Fruit fly (Drosophila melanogaster) whole organism, embryonic: ENCODE measurements around the gene GILT3.

ENCODE experiments used
- Adf1 ChIP-seq: fragments of 200-800 bp; sonication (Bioruptor generic); IDR thresholded peaks from 2 replicates; pipeline ENCODE4 v1.3.6; 2022; ENCODE audit warnings: missing biosample characterization, missing genetic modification characterization
- Atf-2 ChIP-seq: fragments of 200-800 bp; sonication (Bioruptor generic); optimal IDR thresholded peaks from 2 replicates; lab custom pipeline; 2016; ENCODE audit warnings: missing biosample characterization, missing genetic modification characterization
- B-H1 ChIP-seq: fragments of 200-800 bp; sonication (Bioruptor generic); IDR thresholded peaks from 3 replicates; pipeline ENCODE4 v1.3.6; 2022; ENCODE audit warnings: missing biosample characterization, missing genetic modification characterization
- CG10274 ChIP-seq: fragments of 200-800 bp; sonication (Bioruptor generic); optimal IDR thresholded peaks from 3 replicates; lab custom pipeline; 2017; ENCODE audit warnings: missing biosample characterization, mild to moderate bottlenecking, missing genetic modification characterization
- CG10431 ChIP-seq: fragments of 200-800 bp; sonication (Bioruptor generic); optimal IDR thresholded peaks from 3 replicates; lab custom pipeline; 2018; ENCODE audit warnings: missing biosample characterization, mild to moderate bottlenecking, missing genetic modification characterization
- CG12155 ChIP-seq: fragments of 200-800 bp; sonication (Bioruptor generic); optimal IDR thresholded peaks from 3 replicates; lab custom pipeline; 2016; ENCODE audit warnings: missing biosample characterization, missing genetic modification characterization
- CG12299 ChIP-seq: fragments of 200-800 bp; sonication (Bioruptor generic); optimal IDR thresholded peaks from 2 replicates; lab custom pipeline; 2018; ENCODE audit warnings: missing biosample characterization, mild to moderate bottlenecking, missing genetic modification characterization
- CG13624 ChIP-seq: fragments of 200-800 bp; sonication (Bioruptor generic); optimal IDR thresholded peaks from 2 replicates; lab custom pipeline; 2016; ENCODE audit warnings: missing biosample characterization, missing genetic modification characterization
- CG15011 ChIP-seq: fragments of 200-800 bp; sonication (Bioruptor generic); optimal IDR thresholded peaks from 3 replicates; lab custom pipeline; 2018; ENCODE audit warnings: missing biosample characterization, mild to moderate bottlenecking, missing genetic modification characterization
- CG15601 ChIP-seq: fragments of 200-800 bp; sonication (Bioruptor generic); optimal IDR thresholded peaks from 3 replicates; lab custom pipeline; 2019; ENCODE audit warnings: missing biosample characterization, mild to moderate bottlenecking, missing genetic modification characterization, moderate library complexity
- CG17612 ChIP-seq: fragments of 200-800 bp; sonication (Bioruptor generic); IDR thresholded peaks from 2 replicates; pipeline ENCODE4 v1.3.6; 2022; ENCODE audit warnings: missing biosample characterization, missing genetic modification characterization
- CG2889 ChIP-seq: fragments of 200-800 bp; sonication (Bioruptor generic); IDR thresholded peaks from 3 replicates; pipeline ENCODE4 v1.3.6; 2022; ENCODE audit warnings: missing biosample characterization, missing genetic modification characterization
- CG30020 ChIP-seq: fragments of 200-800 bp; optimal IDR thresholded peaks from 2 replicates; lab custom pipeline; 2019; ENCODE audit warnings: missing biosample characterization, mild to moderate bottlenecking, missing genetic modification characterization, moderate library complexity
- CG31388 ChIP-seq: fragments of 200-800 bp; sonication (Bioruptor generic); optimal IDR thresholded peaks from 2 replicates; lab custom pipeline; 2016; ENCODE audit warnings: missing biosample characterization, missing genetic modification characterization
- CG33213 ChIP-seq: fragments of 200-800 bp; sonication (Bioruptor generic); optimal IDR thresholded peaks from 3 replicates; lab custom pipeline; 2016; ENCODE audit warnings: missing biosample characterization, missing genetic modification characterization
- CG3726 ChIP-seq: fragments of 200-800 bp; sonication (Bioruptor generic); IDR thresholded peaks from 3 replicates; pipeline ENCODE4, ENCODE4 v1.3.6; 2022; ENCODE audit warnings: missing biosample characterization, missing genetic modification characterization
- CG5953 ChIP-seq: fragments of 200-800 bp; sonication (Bioruptor generic); IDR thresholded peaks from 2 replicates; pipeline ENCODE4 v1.3.6; 2022; ENCODE audit warnings: missing biosample characterization, missing genetic modification characterization
- CG6689 ChIP-seq: fragments of 200-800 bp; sonication (Bioruptor generic); IDR thresholded peaks from 2 replicates; pipeline ENCODE4 v1.3.6; 2022; ENCODE audit warnings: missing biosample characterization, missing genetic modification characterization
- CG8089 ChIP-seq: fragments of 200-800 bp; sonication (Bioruptor generic); optimal IDR thresholded peaks from 3 replicates; lab custom pipeline; 2016; ENCODE audit warnings: missing biosample characterization, missing genetic modification characterization
- CG8765 ChIP-seq: fragments of 200-800 bp; sonication (Bioruptor generic); IDR thresholded peaks from 2 replicates; pipeline ENCODE4 v1.3.6; 2022; ENCODE audit warnings: missing biosample characterization, missing genetic modification characterization
- Dp ChIP-seq: fragments of 200-800 bp; sonication (Bioruptor generic); optimal IDR thresholded peaks from 2 replicates; lab custom pipeline; 2018; ENCODE audit warnings: missing biosample characterization, mild to moderate bottlenecking, missing genetic modification characterization, moderate library complexity
- Optix ChIP-seq: fragments of 200-800 bp; sonication (Bioruptor generic); IDR thresholded peaks from 3 replicates; pipeline ENCODE4 v1.3.6; 2022; ENCODE audit warnings: missing biosample characterization, missing genetic modification characterization
- Rx ChIP-seq: fragments of 200-800 bp; sonication (Bioruptor generic); IDR thresholded peaks from 2 replicates; pipeline ENCODE4 v1.3.6; 2022; ENCODE audit warnings: missing biosample characterization, missing genetic modification characterization
- Sox102F ChIP-seq: fragments of 200-800 bp; sonication (Bioruptor generic); optimal IDR thresholded peaks from 2 replicates; lab custom pipeline; 2018; ENCODE audit warnings: missing biosample characterization, mild to moderate bottlenecking, missing genetic modification characterization, moderate library complexity
- Xrp1 ChIP-seq: fragments of 200-800 bp; sonication (Bioruptor generic); IDR thresholded peaks from 2 replicates; pipeline ENCODE4 v1.3.6; 2022; ENCODE audit warnings: missing biosample characterization, missing genetic modification characterization
- al ChIP-seq: fragments of 200-800 bp; sonication (Bioruptor generic); IDR thresholded peaks from 2 replicates; pipeline ENCODE4 v1.3.6; 2022; ENCODE audit warnings: missing biosample characterization, missing genetic modification characterization
- ap ChIP-seq: fragments of 200-800 bp; sonication (Bioruptor generic); IDR thresholded peaks from 2 replicates; pipeline ENCODE4 v1.3.6; 2022; ENCODE audit warnings: missing biosample characterization, missing genetic modification characterization
- az2 ChIP-seq: fragments of 200-800 bp; sonication (Bioruptor generic); optimal IDR thresholded peaks from 3 replicates; lab custom pipeline; 2016; ENCODE audit warnings: missing biosample characterization, missing genetic modification characterization
- chif ChIP-seq, 2 experiments: fragments of 200-800 bp; sonication (Bioruptor generic); optimal IDR thresholded peaks; 3 replicates each; lab custom pipeline; 2016; ENCODE audit warnings: missing biosample characterization in 2 of 2, missing genetic modification characterization in 2 of 2
- croc ChIP-seq: fragments of 200-800 bp; sonication (Bioruptor generic); conservative IDR thresholded peaks from 3 replicates; pipeline ENCODE4 v1.3.6; 2022; ENCODE audit warnings: missing biosample characterization, missing genetic modification characterization
- dysf ChIP-seq: fragments of 200-800 bp; sonication (Bioruptor generic); IDR thresholded peaks from 3 replicates; pipeline ENCODE4 v1.3.6; 2022; ENCODE audit warnings: missing biosample characterization, missing genetic modification characterization
- ems ChIP-seq: fragments of 200-800 bp; sonication (Bioruptor generic); optimal IDR thresholded peaks from 3 replicates; lab custom pipeline; 2016; ENCODE audit warnings: missing biosample characterization, missing genetic modification characterization
- esg ChIP-seq: fragments of 200-800 bp; sonication (Bioruptor generic); conservative IDR thresholded peaks from 2 replicates; pipeline ENCODE4 v1.3.6; 2022; ENCODE audit warnings: missing biosample characterization, missing genetic modification characterization
- grau ChIP-seq: fragments of 200-800 bp; optimal IDR thresholded peaks from 3 replicates; lab custom pipeline; 2019; ENCODE audit warnings: missing biosample characterization, mild to moderate bottlenecking, missing genetic modification characterization, moderate library complexity
- insv ChIP-seq, 2 experiments: fragments of 200-800 bp; sonication (Bioruptor generic); optimal IDR thresholded peaks; 3 replicates each; lab custom pipeline; 2016 to 2018; ENCODE audit warnings: missing biosample characterization in 2 of 2, missing genetic modification characterization in 2 of 2
- kah ChIP-seq: fragments of 200-800 bp; sonication (Bioruptor generic); optimal IDR thresholded peaks from 2 replicates; lab custom pipeline; 2018; ENCODE audit warnings: missing biosample characterization, mild to moderate bottlenecking, missing genetic modification characterization
- ken ChIP-seq: fragments of 200-800 bp; sonication (Bioruptor generic); IDR thresholded peaks from 3 replicates; pipeline ENCODE4 v1.3.6; 2022; ENCODE audit warnings: missing biosample characterization, missing genetic modification characterization
- klu ChIP-seq: fragments of 200-800 bp; sonication (Bioruptor generic); IDR thresholded peaks from 2 replicates; pipeline ENCODE4 v1.3.6; 2022; ENCODE audit warnings: missing biosample characterization, missing genetic modification characterization
- oc ChIP-seq: fragments of 200-800 bp; sonication (Bioruptor generic); optimal IDR thresholded peaks from 2 replicates; lab custom pipeline; 2018; ENCODE audit warnings: missing biosample characterization, mild to moderate bottlenecking, missing genetic modification characterization, moderate library complexity
- odd ChIP-seq: fragments of 200-800 bp; sonication (Bioruptor generic); optimal IDR thresholded peaks from 2 replicates; lab custom pipeline; 2017; ENCODE audit warnings: missing biosample characterization, mild to moderate bottlenecking, missing genetic modification characterization
- pzg ChIP-seq: fragments of 200-800 bp; sonication (Bioruptor generic); optimal IDR thresholded peaks from 3 replicates; lab custom pipeline; 2018; ENCODE audit warnings: missing biosample characterization, mild to moderate bottlenecking, missing genetic modification characterization, moderate library complexity
- run ChIP-seq: fragments of 200-800 bp; sonication (Bioruptor generic); optimal IDR thresholded peaks from 3 replicates; lab custom pipeline; 2018; ENCODE audit warnings: missing biosample characterization, mild to moderate bottlenecking, missing genetic modification characterization
- sc ChIP-seq, 3 experiments: fragments of >200 bp in 2 of 3; fragments of 200-800 bp in 1 of 3; sonication (Bioruptor generic) in 1 of 3; optimal IDR thresholded peaks; 2 replicates in 2 of 3; 3 replicates in 1 of 3; lab custom pipeline; 2017; ENCODE audit warnings: mild to moderate bottlenecking in 1 of 3, missing biosample characterization in 1 of 3, missing genetic modification characterization in 1 of 3, missing genetic modification reagents in 1 of 3
- schlank ChIP-seq: fragments of 200-800 bp; sonication (Bioruptor generic); optimal IDR thresholded peaks from 2 replicates; lab custom pipeline; 2018; ENCODE audit warnings: missing biosample characterization, mild to moderate bottlenecking, missing genetic modification characterization
- sim ChIP-seq: fragments of 200-800 bp; sonication (Bioruptor generic); IDR thresholded peaks from 2 replicates; pipeline ENCODE4 v1.3.6; 2022; ENCODE audit warnings: missing biosample characterization, missing genetic modification characterization
- ssp ChIP-seq: fragments of 200-800 bp; sonication (Bioruptor generic); IDR thresholded peaks from 2 replicates; pipeline ENCODE4 v1.3.6; 2022; ENCODE audit warnings: missing biosample characterization, missing genetic modification characterization
- tgo ChIP-seq: fragments of 200-800 bp; sonication (Bioruptor generic); IDR thresholded peaks from 3 replicates; pipeline ENCODE4 v1.3.6; 2022; ENCODE audit warnings: missing biosample characterization, missing genetic modification characterization
- wor ChIP-seq: fragments of 200-800 bp; sonication (Bioruptor generic); IDR thresholded peaks from 2 replicates; pipeline ENCODE4 v1.3.6; 2022; ENCODE audit warnings: missing biosample characterization, missing genetic modification characterization
- zen ChIP-seq: fragments of 200-800 bp; sonication (Bioruptor generic); optimal IDR thresholded peaks from 3 replicates; lab custom pipeline; 2018; ENCODE audit warnings: missing biosample characterization, mild to moderate bottlenecking, missing genetic modification characterization, moderate library complexity

Gene GILT3

dm6 chr3R:23678349-23679193, 1.4 kb downstream of the GILT3 start, which contains the start of gene GILT2 (continued):
- TF ChIP-seq ssp (GFP tag; lab: Robert Waterston, UW) (peak; percentile 81), esg (GFP tag; lab: Robert Waterston, UW) (peak; percentile 89), Atf-2 (peak; percentile 37), schlank (tag; lab: Kevin White, UChicago) (peak; percentile 53), klu (GFP tag; lab: Robert Waterston, UW) (peak; percentile 82), CG3726 (GFP tag; lab: Robert Waterston, UW) (peak; percentile 76; the same call in 2 of the 3 replicates), Optix (GFP tag; lab: Robert Waterston, UW) (peak; percentile 90), odd (GFP tag; lab: Kevin White, UChicago) (peak; percentile 89), Adf1 (GFP tag; lab: Robert Waterston, UW) (peak; percentile 76), wor (GFP tag; lab: Robert Waterston, UW) (peak; percentile 75), CG12299 (peak; percentile 84), kah (GFP tag; lab: Kevin White, UChicago) (peak; percentile 88), CG8089 (GFP tag; lab: Kevin White, UChicago) (no peak), dysf (GFP tag; lab: Robert Waterston, UW) (peak; percentile 95), chif (GFP tag; optimal IDR thresholded peaks at IDR 0.05; lab: Kevin White, UChicago) (peak; percentile 35 to 61), CG12155 (GFP tag; lab: Kevin White, UChicago) (peak; percentile 78), sc (optimal IDR thresholded peaks at IDR 0.05; lab: Kevin White, UChicago) (no peak), sc (GFP tag; optimal IDR thresholded peaks at IDR 0.05; lab: Kevin White, UChicago) (peak; percentile 80), ems (peak; percentile 45), croc (peak; percentile 89), CG6689 (GFP tag; lab: Robert Waterston, UW) (peak; percentile 93), Rx (peak; percentile 77), grau (tag; lab: Kevin White, UChicago) (peak; percentile 92), Xrp1 (GFP tag; lab: Robert Waterston, UW) (peak; percentile 97), CG15601 (peak; percentile 90), CG5953 (GFP tag; lab: Robert Waterston, UW) (peak; percentile 82), CG31388 (GFP tag; lab: Kevin White, UChicago) (peak; percentile 76), tgo (GFP tag; lab: Robert Waterston, UW) (peak; percentile 92), CG2889 (GFP tag; lab: Robert Waterston, UW) (peak; percentile 77; the same call in 2 of the 3 replicates), CG13624 (GFP tag; lab: Kevin White, UChicago) (peak; percentile 64), CG17612 (GFP tag; lab: Robert Waterston, UW) (peak; percentile 73; the same call in 1 of the 2 replicates), Sox102F (GFP tag; lab: Kevin White, UChicago) (peak; percentile 95), CG10431 (GFP tag; lab: Kevin White, UChicago) (peak; percentile 84), CG33213 (GFP tag; lab: Kevin White, UChicago) (peak; percentile 51), CG30020 (tag; lab: Kevin White, UChicago) (peak; percentile 62), insv (GFP tag; optimal IDR thresholded peaks at IDR 0.05; lab: Kevin White, UChicago) (peak in 1 of 2 experiments; percentile 76), ken (peak; percentile 89), az2 (GFP tag; lab: Kevin White, UChicago) (peak; percentile 90), sim (GFP tag; lab: Robert Waterston, UW) (peak; percentile 91), Dp (GFP tag; lab: Kevin White, UChicago) (no peak), CG15011 (GFP tag; lab: Kevin White, UChicago) (peak; percentile 88), CG10274 (GFP tag; lab: Kevin White, UChicago) (peak; percentile 67), ap (GFP tag; lab: Robert Waterston, UW) (peak; percentile 87), pzg (no peak), al (peak; percentile 74), CG8765 (GFP tag; lab: Robert Waterston, UW) (peak; percentile 79), oc (tag; lab: Kevin White, UChicago) (peak; percentile 91), B-H1 (peak; percentile 78), run (peak; percentile 83), zen (tag; lab: Kevin White, UChicago) (peak; percentile 93)
